Worm (Caenorhabditis elegans) whole organism, L3 larva: ENCODE data around the gene vha-14.

Experiments
- nhr-77 ChIP-seq: fragments of 150-350 bp; optimal IDR thresholded peaks from 2 replicates; lab custom pipeline; 2014; ENCODE audit warnings: missing biosample characterization, missing genetic modification characterization
- unc-39 ChIP-seq: sonication (generic microtip); optimal IDR thresholded peaks from 4 replicates; lab custom pipeline; 2017; ENCODE audit warnings: missing biosample characterization, missing genetic modification characterization
- ztf-11 ChIP-seq: fragments of 150-350 bp; optimal IDR thresholded peaks from 2 replicates; lab custom pipeline; 2014; ENCODE audit warnings: missing biosample characterization, missing genetic modification characterization

- no peak for TF ChIP-seq ztf-11 (tag; lab: Kevin White, UChicago)
- TF ChIP-seq nhr-77 (tag; lab: Kevin White, UChicago), result no peak
- TF ChIP-seq unc-39 (tag; lab: Kevin White, UChicago), result no peak
These were observed 5.7 kb downstream of the vha-14 start, which contains the start of gene F55H2.8 for ce11 chrIII:9513569-9513968.
